Fruit fly (Drosophila melanogaster) whole organism, embryonic: Measurements from ENCODE around the gene CG42395.

Source experiments
- Abd-B ChIP-seq: fragments of 200-800 bp; sonication (Bioruptor generic); optimal IDR thresholded peaks from 2 replicates; lab custom pipeline; 2018; ENCODE audit warnings: missing biosample characterization, mild to moderate bottlenecking, missing genetic modification characterization, moderate library complexity
- Atf6 ChIP-seq: fragments of 200-800 bp; sonication (Bioruptor generic); IDR thresholded peaks from 2 replicates; pipeline ENCODE4 v1.3.6; 2022; ENCODE audit warnings: missing biosample characterization, missing genetic modification characterization
- CG10979 ChIP-seq: fragments of 200-800 bp; sonication (Bioruptor generic); optimal IDR thresholded peaks from 2 replicates; lab custom pipeline; 2018; ENCODE audit warnings: missing biosample characterization, mild to moderate bottlenecking, missing genetic modification characterization, moderate library complexity
- CG11723 ChIP-seq: fragments of 200-800 bp; sonication (Bioruptor generic); optimal IDR thresholded peaks from 2 replicates; lab custom pipeline; 2017; ENCODE audit warnings: missing biosample characterization, mild to moderate bottlenecking, missing genetic modification characterization
- CG12391 ChIP-seq: fragments of 200-800 bp; sonication (Bioruptor generic); optimal IDR thresholded peaks from 3 replicates; lab custom pipeline; 2018; ENCODE audit warnings: missing biosample characterization, mild to moderate bottlenecking, missing genetic modification characterization, moderate library complexity
- CG14860 ChIP-seq: fragments of 200-800 bp; sonication (Bioruptor generic); IDR thresholded peaks from 3 replicates; pipeline ENCODE4 v1.3.6; 2022; ENCODE audit warnings: missing biosample characterization, missing genetic modification characterization; ENCODE audit not compliant: partially characterized antibody
- CG16813 ChIP-seq: fragments of 200-800 bp; sonication (Bioruptor generic); IDR thresholded peaks from 3 replicates; pipeline ENCODE4 v1.3.6; 2022; ENCODE audit warnings: missing biosample characterization, missing genetic modification characterization; ENCODE audit not compliant: partially characterized antibody
- CG17802 ChIP-seq: fragments of 200-800 bp; sonication (Bioruptor generic); optimal IDR thresholded peaks from 2 replicates; lab custom pipeline; 2018; ENCODE audit warnings: missing biosample characterization, mild to moderate bottlenecking, missing genetic modification characterization, moderate library complexity
- CG17912 ChIP-seq: fragments of 200-800 bp; sonication (Bioruptor generic); optimal IDR thresholded peaks from 2 replicates; lab custom pipeline; 2018; ENCODE audit warnings: missing biosample characterization, mild to moderate bottlenecking, missing genetic modification characterization
- CG2120 ChIP-seq: fragments of 200-800 bp; sonication (Bioruptor generic); optimal IDR thresholded peaks from 3 replicates; lab custom pipeline; 2016; ENCODE audit warnings: missing biosample characterization, missing genetic modification characterization
- CG2712 ChIP-seq: fragments of 200-800 bp; optimal IDR thresholded peaks from 3 replicates; lab custom pipeline; 2019; ENCODE audit warnings: missing biosample characterization, mild to moderate bottlenecking, missing genetic modification characterization, moderate library complexity
- CG31441 ChIP-seq: fragments of 200-800 bp; sonication (Bioruptor generic); IDR thresholded peaks from 2 replicates; pipeline ENCODE4 v1.3.6; 2022; ENCODE audit warnings: missing biosample characterization, missing genetic modification characterization
- CG3281 ChIP-seq: fragments of 200-800 bp; sonication (Bioruptor generic); optimal IDR thresholded peaks from 3 replicates; lab custom pipeline; 2017; ENCODE audit warnings: missing biosample characterization, mild to moderate bottlenecking, missing genetic modification characterization
- CG3726 ChIP-seq: fragments of 200-800 bp; sonication (Bioruptor generic); IDR thresholded peaks from 3 replicates; pipeline ENCODE4, ENCODE4 v1.3.6; 2022; ENCODE audit warnings: missing biosample characterization, missing genetic modification characterization
- CG4404 ChIP-seq: fragments of 200-800 bp; sonication (Bioruptor generic); IDR thresholded peaks from 2 replicates; pipeline ENCODE4 v1.3.6; 2022; ENCODE audit warnings: missing biosample characterization, missing genetic modification characterization
- CG4820 ChIP-seq: fragments of 200-800 bp; sonication (Bioruptor generic); optimal IDR thresholded peaks from 3 replicates; lab custom pipeline; 2016; ENCODE audit warnings: missing biosample characterization, missing genetic modification characterization
- CG7786 ChIP-seq: fragments of 200-800 bp; sonication (Bioruptor generic); optimal IDR thresholded peaks from 2 replicates; lab custom pipeline; 2016; ENCODE audit warnings: missing biosample characterization, missing genetic modification characterization
- CG8089 ChIP-seq: fragments of 200-800 bp; sonication (Bioruptor generic); optimal IDR thresholded peaks from 3 replicates; lab custom pipeline; 2016; ENCODE audit warnings: missing biosample characterization, missing genetic modification characterization
- CG8944 ChIP-seq: fragments of 200-800 bp; sonication (Bioruptor generic); optimal IDR thresholded peaks from 3 replicates; lab custom pipeline; 2016; ENCODE audit warnings: missing biosample characterization, missing genetic modification characterization
- CG9437 ChIP-seq: fragments of 200-800 bp; sonication (Bioruptor generic); optimal IDR thresholded peaks from 2 replicates; lab custom pipeline; 2018; ENCODE audit warnings: missing biosample characterization, mild to moderate bottlenecking, missing genetic modification characterization
- Chrac-16 ChIP-seq: fragments of 200-800 bp; sonication (Bioruptor generic); optimal IDR thresholded peaks from 3 replicates; lab custom pipeline; 2016; ENCODE audit warnings: missing biosample characterization, missing genetic modification characterization
- D ChIP-seq, 2 experiments: fragments of 200-800 bp in 1 of 2; fragments of >200 bp in 1 of 2; sonication (Bioruptor generic) in 1 of 2; optimal IDR thresholded peaks; 2 replicates in 1 of 2; 3 replicates in 1 of 2; lab custom pipeline; 2017; ENCODE audit warnings: mild to moderate bottlenecking in 1 of 2, missing biosample characterization in 1 of 2, missing genetic modification characterization in 1 of 2, missing genetic modification reagents in 1 of 2
- Gug ChIP-seq: fragments of 200-800 bp; sonication (Bioruptor generic); IDR thresholded peaks from 4 replicates; pipeline ENCODE4 v1.3.6; 2022; ENCODE audit warnings: missing biosample characterization, missing genetic modification characterization
- HLH3B ChIP-seq: fragments of 200-800 bp; sonication (Bioruptor generic); IDR thresholded peaks from 2 replicates; pipeline ENCODE4 v1.3.6; 2022; ENCODE audit warnings: missing biosample characterization, missing genetic modification characterization
- HLHmδ ChIP-seq: fragments of 200-800 bp; sonication (Bioruptor generic); optimal IDR thresholded peaks from 2 replicates; lab custom pipeline; 2018; ENCODE audit warnings: missing biosample characterization, mild to moderate bottlenecking, missing genetic modification characterization, moderate library complexity
- Hmx ChIP-seq: fragments of 200-800 bp; sonication (Bioruptor generic); optimal IDR thresholded peaks from 2 replicates; lab custom pipeline; 2016; ENCODE audit warnings: missing biosample characterization, missing genetic modification characterization
- Mad ChIP-seq: fragments of 200-800 bp; sonication (Bioruptor generic); optimal IDR thresholded peaks from 2 replicates; lab custom pipeline; 2016; ENCODE audit warnings: missing biosample characterization, missing genetic modification characterization
- Nf-YA ChIP-seq: fragments of 200-800 bp; sonication (Bioruptor generic); IDR thresholded peaks from 2 replicates; pipeline ENCODE4 v1.3.6; 2022; ENCODE audit warnings: missing biosample characterization, missing genetic modification characterization
- NfI ChIP-seq: fragments of 200-800 bp; sonication (Bioruptor generic); optimal IDR thresholded peaks from 3 replicates; lab custom pipeline; 2018; ENCODE audit warnings: missing biosample characterization, mild to moderate bottlenecking, missing genetic modification characterization, moderate library complexity
- Rfx ChIP-seq: fragments of 200-800 bp; sonication (Bioruptor generic); IDR thresholded peaks from 2 replicates; pipeline ENCODE4 v1.3.6; 2022; ENCODE audit warnings: missing biosample characterization, missing genetic modification characterization
- Sox100B ChIP-seq: fragments of 200-800 bp; sonication (Bioruptor generic); optimal IDR thresholded peaks from 3 replicates; lab custom pipeline; 2018; ENCODE audit warnings: missing biosample characterization, mild to moderate bottlenecking, missing genetic modification characterization
- abd-A ChIP-seq: fragments of 200-800 bp; sonication (Bioruptor generic); optimal IDR thresholded peaks from 3 replicates; lab custom pipeline; 2019; ENCODE audit warnings: missing biosample characterization, mild to moderate bottlenecking, missing genetic modification characterization, moderate library complexity
- amos ChIP-seq: fragments of 200-800 bp; sonication (Bioruptor generic); IDR thresholded peaks from 2 replicates; pipeline ENCODE4 v1.3.6; 2022; ENCODE audit warnings: missing biosample characterization, missing genetic modification characterization; ENCODE audit not compliant: partially characterized antibody
- aop ChIP-seq: fragments of 200-800 bp; sonication (Bioruptor generic); IDR thresholded peaks from 2 replicates; pipeline ENCODE4 v1.3.6; 2022; ENCODE audit warnings: missing biosample characterization, missing genetic modification characterization
- ap ChIP-seq: fragments of 200-800 bp; sonication (Bioruptor generic); IDR thresholded peaks from 2 replicates; pipeline ENCODE4 v1.3.6; 2022; ENCODE audit warnings: missing biosample characterization, missing genetic modification characterization
- caup ChIP-seq: fragments of 200-800 bp; sonication (Bioruptor generic); optimal IDR thresholded peaks from 3 replicates; lab custom pipeline; 2017; ENCODE audit warnings: missing biosample characterization, mild to moderate bottlenecking, missing genetic modification characterization, moderate library complexity; ENCODE audit not compliant: severe bottlenecking
- ci ChIP-seq: fragments of 200-800 bp; sonication (Bioruptor generic); IDR thresholded peaks from 3 replicates; pipeline ENCODE4 v1.3.6; 2022; ENCODE audit warnings: missing biosample characterization, missing genetic modification characterization
- dysf ChIP-seq: fragments of 200-800 bp; sonication (Bioruptor generic); IDR thresholded peaks from 3 replicates; pipeline ENCODE4 v1.3.6; 2022; ENCODE audit warnings: missing biosample characterization, missing genetic modification characterization
- gfzf ChIP-seq: fragments of 200-800 bp; sonication (Bioruptor generic); optimal IDR thresholded peaks from 2 replicates; lab custom pipeline; 2016; ENCODE audit warnings: missing biosample characterization, mild to moderate bottlenecking, missing genetic modification characterization, moderate library complexity
- grau ChIP-seq: fragments of 200-800 bp; optimal IDR thresholded peaks from 3 replicates; lab custom pipeline; 2019; ENCODE audit warnings: missing biosample characterization, mild to moderate bottlenecking, missing genetic modification characterization, moderate library complexity
- inv ChIP-seq: fragments of 200-800 bp; sonication (Bioruptor generic); IDR thresholded peaks from 2 replicates; pipeline ENCODE4 v1.3.6; 2022; ENCODE audit warnings: missing biosample characterization, missing genetic modification characterization; ENCODE audit not compliant: partially characterized antibody
- jing ChIP-seq: fragments of 200-800 bp; sonication (Bioruptor generic); optimal IDR thresholded peaks from 2 replicates; lab custom pipeline; 2018; ENCODE audit warnings: missing biosample characterization, mild to moderate bottlenecking, missing genetic modification characterization
- schlank ChIP-seq: fragments of 200-800 bp; sonication (Bioruptor generic); optimal IDR thresholded peaks from 2 replicates; lab custom pipeline; 2018; ENCODE audit warnings: missing biosample characterization, mild to moderate bottlenecking, missing genetic modification characterization
- sima ChIP-seq: fragments of 200-800 bp; sonication (Bioruptor generic); optimal IDR thresholded peaks from 2 replicates; lab custom pipeline; 2016; ENCODE audit warnings: missing biosample characterization, missing genetic modification characterization
- sisA ChIP-seq: fragments of 200-800 bp; sonication (Bioruptor generic); IDR thresholded peaks from 2 replicates; pipeline ENCODE4 v1.3.6; 2022; ENCODE audit warnings: missing biosample characterization, missing genetic modification characterization
- slp2 ChIP-seq: fragments of 200-800 bp; sonication (Bioruptor generic); optimal IDR thresholded peaks from 2 replicates; lab custom pipeline; 2016; ENCODE audit warnings: missing biosample characterization, missing genetic modification characterization
- sqz ChIP-seq: fragments of 200-800 bp; sonication (Bioruptor generic); optimal IDR thresholded peaks from 3 replicates; lab custom pipeline; 2018; ENCODE audit warnings: missing biosample characterization, mild to moderate bottlenecking, missing genetic modification characterization
- unc-4 ChIP-seq: fragments of 200-800 bp; sonication (Bioruptor generic); IDR thresholded peaks from 2 replicates; pipeline ENCODE4 v1.3.6; 2022; ENCODE audit warnings: missing biosample characterization, missing genetic modification characterization; ENCODE audit not compliant: partially characterized antibody

The CG42395 gene

DNA sequence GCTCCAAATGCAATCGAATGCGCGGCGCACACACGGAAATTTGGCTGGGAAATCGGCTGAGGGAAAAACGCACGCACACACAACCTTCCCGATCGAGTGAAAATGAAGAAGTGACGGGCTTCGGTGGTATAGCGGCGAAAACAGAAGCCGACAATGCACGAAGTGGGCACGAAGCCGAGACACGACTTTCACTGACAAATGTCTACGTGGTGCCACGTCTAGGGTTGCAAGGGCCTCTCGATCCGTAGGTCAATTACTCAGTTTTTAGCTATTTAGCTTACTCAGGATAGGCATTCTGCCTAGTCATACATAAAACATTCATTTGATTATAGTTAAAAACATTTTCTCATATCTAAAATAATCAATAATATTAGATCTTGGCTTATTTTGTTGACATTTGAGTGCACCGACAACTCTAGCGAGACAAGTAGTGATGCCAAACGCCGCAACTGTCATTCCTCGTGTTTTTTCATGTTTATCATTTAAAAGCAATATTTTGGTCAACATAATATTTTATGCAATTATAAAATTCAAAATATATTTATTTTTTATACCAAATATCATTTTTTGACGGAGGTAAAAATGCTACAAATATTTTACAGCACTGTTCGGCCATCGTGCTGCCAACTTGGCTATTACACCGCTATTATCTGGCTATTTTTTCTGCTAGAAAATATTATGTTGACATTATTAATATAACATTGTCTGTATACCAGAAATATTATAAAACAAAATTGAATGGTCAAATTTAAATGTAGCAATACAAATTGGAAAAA is 22.3 kb downstream of the CG42395 start (continued):
- TF ChIP-seq Sox100B (GFP tag; lab: Kevin White, UChicago) = peak; percentile 74
- peak; percentile 80 for TF ChIP-seq CG31441 (GFP tag; lab: Robert Waterston, UW)
- peak; percentile 92 for TF ChIP-seq Rfx (GFP tag; lab: Robert Waterston, UW)
- TF ChIP-seq CG8944 (GFP tag; lab: Kevin White, UChicago) = peak; percentile 67
- TF ChIP-seq Gug (GFP tag; lab: Robert Waterston, UW) = peak; percentile 68
- TF ChIP-seq Chrac-16 (GFP tag; lab: Kevin White, UChicago) = peak; percentile 91
- TF ChIP-seq dysf (GFP tag; lab: Robert Waterston, UW) = peak; percentile 91
- peak; percentile 81 for TF ChIP-seq CG11723
- TF ChIP-seq CG10979 (tag; lab: Kevin White, UChicago) = peak; percentile 86
- TF ChIP-seq Hmx (GFP tag; lab: Kevin White, UChicago) = peak; percentile 65
- TF ChIP-seq Mad (GFP tag; lab: Kevin White, UChicago) = peak; percentile 83
- peak; percentile 36 for TF ChIP-seq abd-A (tag; lab: Kevin White, UChicago)
- peak; percentile 49 for TF ChIP-seq CG17802 (tag; lab: Kevin White, UChicago)
- peak; percentile 37 for TF ChIP-seq Abd-B (GFP tag; lab: Kevin White, UChicago)
- no peak for TF ChIP-seq D (optimal IDR thresholded peaks at IDR 0.05; lab: Kevin White, UChicago)
- peak; percentile 81 for TF ChIP-seq D (GFP tag; optimal IDR thresholded peaks at IDR 0.05; lab: Kevin White, UChicago)
- no peak for TF ChIP-seq sima
- TF ChIP-seq ap (GFP tag; lab: Robert Waterston, UW) = peak; percentile 79
- peak; percentile 90 for TF ChIP-seq Atf6 (GFP tag; lab: Robert Waterston, UW)
- peak; percentile 84 for TF ChIP-seq schlank (tag; lab: Kevin White, UChicago)
- TF ChIP-seq CG4820 = peak; percentile 78
- peak; percentile 42 for TF ChIP-seq Nf-YA
- TF ChIP-seq CG14860 (GFP tag; lab: Robert Waterston, UW) = no peak
- TF ChIP-seq jing (GFP tag; lab: Kevin White, UChicago) = peak; percentile 74
- peak; percentile 63 for TF ChIP-seq slp2
- TF ChIP-seq caup = peak; percentile 89
- TF ChIP-seq NfI (GFP tag; lab: Kevin White, UChicago) = peak; percentile 84
- peak; percentile 40 for TF ChIP-seq CG17912 (GFP tag; lab: Kevin White, UChicago)
- peak; percentile 72; the same call in 2 of the 3 replicates for TF ChIP-seq CG3726
- TF ChIP-seq CG12391 (tag; lab: Kevin White, UChicago) = peak; percentile 88
- TF ChIP-seq CG3281 (GFP tag; lab: Kevin White, UChicago) = peak; percentile 86
- peak; percentile 89 for TF ChIP-seq grau
- peak; percentile 53 for TF ChIP-seq HLHmδ (GFP tag; lab: Kevin White, UChicago)
- TF ChIP-seq inv (GFP tag; lab: Robert Waterston, UW) = no peak
- peak; percentile 92 for TF ChIP-seq CG2712 (tag; lab: Kevin White, UChicago)
- TF ChIP-seq sisA = peak; percentile 80
- peak; percentile 36; the same call in 1 of the 2 replicates for TF ChIP-seq amos (GFP tag; lab: Robert Waterston, UW)
- peak; percentile 72 for TF ChIP-seq CG7786 (GFP tag; lab: Kevin White, UChicago)
- TF ChIP-seq CG2120 = peak; percentile 86
- TF ChIP-seq HLH3B (GFP tag; lab: Robert Waterston, UW) = peak; percentile 86
- peak; percentile 83 for TF ChIP-seq CG4404 (GFP tag; lab: Robert Waterston, UW)
- peak; percentile 74 for TF ChIP-seq CG9437 (GFP tag; lab: Kevin White, UChicago)
- TF ChIP-seq gfzf (GFP tag; lab: Kevin White, UChicago) = no peak
- TF ChIP-seq aop (GFP tag; lab: Robert Waterston, UW) = peak; percentile 48; the same call in 1 of the 2 replicates
- peak; percentile 92 for TF ChIP-seq ci
- 0 out of 2 replicates have a peak, but pooled peaks have one; percentile 19 for TF ChIP-seq unc-4 (GFP tag; lab: Robert Waterston, UW)
- peak; percentile 75 for TF ChIP-seq sqz (GFP tag; lab: Kevin White, UChicago)
- peak; percentile 40 for TF ChIP-seq CG8089
- peak; percentile 41; the same call in 1 of the 3 replicates for TF ChIP-seq CG16813
